Worm (Caenorhabditis elegans) whole organism, mixed stage, embryonic: Measurements from ENCODE around the gene hap-1.

ENCODE experiments used
- lin-13 ChIP-seq: fragments of 150-350 bp; optimal IDR thresholded peaks from 2 replicates; lab custom pipeline; 2014; ENCODE audit warnings: missing biosample characterization, missing genetic modification characterization
- nhr-28 ChIP-seq: fragments of 150-350 bp; optimal IDR thresholded peaks from 2 replicates; lab custom pipeline; 2014; ENCODE audit warnings: missing biosample characterization, missing genetic modification characterization

- TF ChIP-seq lin-13 (tag; lab: Kevin White, UChicago) (no peak), nhr-28 (tag; lab: Kevin White, UChicago) (no peak)
These were observed 9.7 kb downstream of the hap-1 start, which contains the start of gene ztf-8 for ce11 chrIII:5273396-5273857.
